Worm (Caenorhabditis elegans) whole organism, L4 larva: Measurements from ENCODE around the gene npr-31.

Experiments used
- ceh-28 ChIP-seq: fragments of 150-350 bp; optimal IDR thresholded peaks from 2 replicates; lab custom pipeline; 2014; ENCODE audit warnings: missing biosample characterization, missing genetic modification reagents, missing genetic modification characterization
- egl-27 ChIP-seq: sonication (generic microtip); optimal IDR thresholded peaks from 3 replicates; lab custom pipeline; 2017; ENCODE audit warnings: missing biosample characterization, missing genetic modification reagents, missing genetic modification characterization
- fos-1 ChIP-seq: fragments of 150-350 bp; optimal IDR thresholded peaks from 2 replicates; lab custom pipeline; 2014; ENCODE audit warnings: missing biosample characterization, missing genetic modification characterization
- lin-13 ChIP-seq: fragments of 150-350 bp; optimal IDR thresholded peaks from 2 replicates; lab custom pipeline; 2014; ENCODE audit warnings: missing biosample characterization, missing genetic modification reagents, missing genetic modification characterization
- lin-39 ChIP-seq: fragments of 150-350 bp; optimal IDR thresholded peaks from 2 replicates; lab custom pipeline; 2014; ENCODE audit warnings: missing biosample characterization, missing genetic modification reagents, missing genetic modification characterization
- lsy-2 ChIP-seq, 2 experiments: fragments of 150-350 bp in 1 of 2; sonication (generic microtip) in 1 of 2; optimal IDR thresholded peaks; 2 replicates each; lab custom pipeline; 2014 to 2017; ENCODE audit warnings: missing biosample characterization in 2 of 2, missing genetic modification characterization in 2 of 2
- mep-1 ChIP-seq: fragments of 150-350 bp; sonication (generic microtip); optimal IDR thresholded peaks from 3 replicates; lab custom pipeline; 2014; ENCODE audit warnings: missing biosample characterization, missing genetic modification characterization
- nhr-10 ChIP-seq: fragments of 150-350 bp; optimal IDR thresholded peaks from 2 replicates; lab custom pipeline; 2014; ENCODE audit warnings: missing biosample characterization, missing genetic modification characterization
- nhr-28 ChIP-seq: fragments of 150-350 bp; optimal IDR thresholded peaks from 2 replicates; lab custom pipeline; 2014; ENCODE audit warnings: missing biosample characterization, missing genetic modification characterization
- sdz-12 ChIP-seq: fragments of 200-800 bp; sonication (Bioruptor generic); optimal IDR thresholded peaks from 2 replicates; lab custom pipeline; 2018; ENCODE audit warnings: mild to moderate bottlenecking, missing genetic modification characterization, missing compliant biosample characterization
- snpc-4 ChIP-seq: fragments of 150-350 bp; optimal IDR thresholded peaks from 2 replicates; lab custom pipeline; 2014; ENCODE audit warnings: missing biosample characterization, missing genetic modification characterization
- unc-62 ChIP-seq, 3 experiments: fragments of 150-350 bp in 1 of 3; sonication (generic microtip); optimal IDR thresholded peaks in 2 of 3; peaks in 1 of 3; 1 replicate in 1 of 3; 2 replicates in 2 of 3; lab custom pipeline; 2014 to 2017; ENCODE audit warnings: missing biosample characterization in 3 of 3, missing genetic modification characterization in 3 of 3, missing genetic modification reagents in 3 of 3, missing genotype in 1 of 3
- ztf-11 ChIP-seq: fragments of 150-350 bp; optimal IDR thresholded peaks from 2 replicates; lab custom pipeline; 2014; ENCODE audit warnings: missing biosample characterization, missing genetic modification characterization

DNA sequence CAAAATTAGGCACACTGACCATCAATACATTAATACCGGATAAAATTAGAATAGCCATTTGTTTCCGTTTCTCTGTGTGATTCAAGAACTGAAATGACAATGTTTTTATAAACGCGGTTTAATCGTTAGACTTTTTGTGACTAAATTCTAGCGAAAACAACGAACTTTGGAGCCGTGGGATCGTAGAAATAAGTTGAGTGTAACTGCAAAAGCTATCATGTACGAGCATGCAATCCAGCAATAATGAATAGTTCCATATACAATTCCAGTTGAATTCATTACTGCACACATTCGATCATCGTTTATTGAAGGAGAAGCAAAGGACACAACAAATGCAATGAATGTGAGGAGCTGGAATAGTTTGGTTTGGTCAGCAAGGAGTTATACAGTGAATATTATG is 41.7 kb downstream of the npr-31 start:
- TF ChIP-seq unc-62 (GFP tag; optimal IDR thresholded peaks at IDR 0.05 in 1 of 2; lab: Kevin White, UChicago) (peak in 1 of 2 experiments; percentile 97), unc-62 (tag; optimal IDR thresholded peaks at IDR 0.05; lab: Kevin White, UChicago) (no peak), snpc-4 (tag; lab: Kevin White, UChicago) (no peak), fos-1 (no peak), lin-39 (tag; lab: Kevin White, UChicago) (no peak), mep-1 (tag; lab: Kevin White, UChicago) (no peak), sdz-12 (GFP tag; lab: Kevin White, UChicago) (no peak), egl-27 (tag; lab: Kevin White, UChicago) (no peak), nhr-28 (tag; lab: Kevin White, UChicago) (no peak), nhr-10 (tag; lab: Kevin White, UChicago) (no peak), ceh-28 (tag; lab: Kevin White, UChicago) (no peak), lin-13 (GFP tag; lab: Kevin White, UChicago) (no peak), lsy-2 (tag; optimal IDR thresholded peaks at IDR 0.05; lab: Kevin White, UChicago) (no peak), ztf-11 (no peak)
